Worm (Caenorhabditis elegans) whole organism, late embryonic: Measurements from ENCODE around the gene T20D4.11.

Experiments used
- C38D4.7 ChIP-seq: fragments of 200-800 bp; sonication (Bioruptor generic); optimal IDR thresholded peaks from 2 replicates; lab custom pipeline; 2018; ENCODE audit warnings: mild to moderate bottlenecking, missing genetic modification characterization, moderate library complexity, missing compliant biosample characterization
- K09A11.1 ChIP-seq: sonication (generic microtip); optimal IDR thresholded peaks from 2 replicates; lab custom pipeline; 2017; ENCODE audit warnings: antibody characterized with exemption, mild to moderate bottlenecking, missing genetic modification characterization, missing compliant biosample characterization; ENCODE audit not compliant: insufficient read depth
- ahr-1 ChIP-seq: sonication (generic microtip); optimal IDR thresholded peaks from 2 replicates; lab custom pipeline; 2016; ENCODE audit warnings: missing genetic modification characterization, missing compliant biosample characterization
- ceh-14 ChIP-seq: sonication (generic microtip); optimal IDR thresholded peaks from 2 replicates; lab custom pipeline; 2016; ENCODE audit warnings: missing genotype, missing genetic modification characterization, missing compliant biosample characterization
- ceh-18 ChIP-seq: sonication (generic microtip); optimal IDR thresholded peaks from 2 replicates; lab custom pipeline; 2016; ENCODE audit warnings: missing genetic modification characterization, missing compliant biosample characterization
- ceh-19 ChIP-seq: fragments of 200-800 bp; sonication (Bioruptor generic); optimal IDR thresholded peaks from 2 replicates; lab custom pipeline; 2018; ENCODE audit warnings: mild to moderate bottlenecking, missing genetic modification characterization, missing compliant biosample characterization
- ceh-2 ChIP-seq: sonication (generic microtip); optimal IDR thresholded peaks from 2 replicates; lab custom pipeline; 2016; ENCODE audit warnings: missing genotype, missing genetic modification characterization, missing compliant biosample characterization
- ceh-24 ChIP-seq: sonication (generic microtip); optimal IDR thresholded peaks from 2 replicates; lab custom pipeline; 2016; ENCODE audit warnings: mild to moderate bottlenecking, missing genetic modification characterization, missing compliant biosample characterization
- ceh-34 ChIP-seq: sonication (generic microtip); optimal IDR thresholded peaks from 2 replicates; lab custom pipeline; 2016; ENCODE audit warnings: mild to moderate bottlenecking, missing genetic modification characterization, missing compliant biosample characterization
- ceh-45 ChIP-seq: fragments of 200-800 bp; sonication (Bioruptor generic); IDR thresholded peaks from 2 replicates; pipeline ENCODE4 v1.3.6; 2022; ENCODE audit warnings: missing genetic modification reagents, missing genetic modification characterization, missing compliant biosample characterization
- fax-1 ChIP-seq: sonication (generic microtip); optimal IDR thresholded peaks from 2 replicates; lab custom pipeline; 2016; ENCODE audit warnings: missing genotype, missing genetic modification characterization, missing compliant biosample characterization
- hlh-13 ChIP-seq: fragments of 200-800 bp; sonication (Bioruptor generic); optimal IDR thresholded peaks from 2 replicates; lab custom pipeline; 2018; ENCODE audit warnings: mild to moderate bottlenecking, missing genetic modification characterization, missing compliant biosample characterization
- hlh-15 ChIP-seq: sonication (generic microtip); optimal IDR thresholded peaks from 2 replicates; lab custom pipeline; 2016; ENCODE audit warnings: missing genetic modification characterization, missing compliant biosample characterization
- hlh-30 ChIP-seq: sonication (generic microtip); optimal IDR thresholded peaks from 2 replicates; lab custom pipeline; 2017; ENCODE audit warnings: antibody characterized with exemption, missing genetic modification characterization, missing compliant biosample characterization; ENCODE audit not compliant: insufficient read depth
- hlh-8 ChIP-seq: sonication (generic microtip); optimal IDR thresholded peaks from 2 replicates; lab custom pipeline; 2016; ENCODE audit warnings: missing genotype, missing genetic modification characterization, missing compliant biosample characterization
- lim-6 ChIP-seq: sonication (generic microtip); optimal IDR thresholded peaks from 2 replicates; lab custom pipeline; 2016; ENCODE audit warnings: missing genetic modification characterization, missing compliant biosample characterization
- madf-2 ChIP-seq: sonication (generic microtip); optimal IDR thresholded peaks from 2 replicates; lab custom pipeline; 2017; ENCODE audit warnings: missing genetic modification characterization, missing compliant biosample characterization
- mec-3 ChIP-seq: sonication (generic microtip); optimal IDR thresholded peaks from 2 replicates; lab custom pipeline; 2016; ENCODE audit warnings: borderline replicate concordance, missing genetic modification characterization, missing compliant biosample characterization
- nfya-1 ChIP-seq: sonication (generic microtip); optimal IDR thresholded peaks from 2 replicates; lab custom pipeline; 2017; ENCODE audit warnings: missing genetic modification characterization, mild to moderate bottlenecking, missing compliant biosample characterization, antibody characterized with exemption, moderate library complexity
- pat-9 ChIP-seq: fragments of 200-800 bp; sonication (Bioruptor generic); optimal IDR thresholded peaks from 2 replicates; lab custom pipeline; 2018; ENCODE audit warnings: mild to moderate bottlenecking, missing genetic modification characterization, moderate library complexity, missing compliant biosample characterization
- pha-2 ChIP-seq: sonication (generic microtip); optimal IDR thresholded peaks from 2 replicates; lab custom pipeline; 2017; ENCODE audit warnings: mild to moderate bottlenecking, missing genetic modification characterization, missing compliant biosample characterization
- pha-4 ChIP-seq: fragments of 150-350 bp; optimal IDR thresholded peaks from 2 replicates; lab custom pipeline; 2018; ENCODE audit warnings: missing biosample characterization, missing genetic modification reagents, missing genetic modification characterization
- ref-2 ChIP-seq: sonication (generic microtip); optimal IDR thresholded peaks from 2 replicates; lab custom pipeline; 2016; ENCODE audit warnings: missing genetic modification characterization, missing compliant biosample characterization
- rnt-1 ChIP-seq: sonication (generic microtip); optimal IDR thresholded peaks from 2 replicates; lab custom pipeline; 2016; ENCODE audit warnings: missing genetic modification characterization, missing compliant biosample characterization
- sox-4 ChIP-seq: sonication (generic microtip); optimal IDR thresholded peaks from 2 replicates; lab custom pipeline; 2017; ENCODE audit warnings: mild to moderate bottlenecking, missing genetic modification characterization, inconsistent platforms, missing compliant biosample characterization
- syd-9 ChIP-seq: sonication (generic microtip); optimal IDR thresholded peaks from 2 replicates; lab custom pipeline; 2016; ENCODE audit warnings: mild to moderate bottlenecking, missing genetic modification characterization, moderate library complexity, missing compliant biosample characterization
- tbx-2 ChIP-seq: sonication (generic microtip); optimal IDR thresholded peaks from 2 replicates; lab custom pipeline; 2016; ENCODE audit warnings: missing genetic modification characterization, missing compliant biosample characterization
- ttx-3 ChIP-seq: sonication (generic microtip); optimal IDR thresholded peaks from 2 replicates; lab custom pipeline; 2016; ENCODE audit warnings: missing genetic modification reagents, missing genetic modification characterization, missing compliant biosample characterization
- unc-3 ChIP-seq, 2 experiments: fragments of 200-800 bp in 1 of 2; sonication (Bioruptor generic) in 1 of 2; sonication (generic microtip) in 1 of 2; conservative IDR thresholded peaks in 1 of 2; optimal IDR thresholded peaks in 1 of 2; 2 replicates each; pipeline versions ENCODE4 v1.3.6 to Lab custom; 2016 to 2022; ENCODE audit warnings: missing compliant biosample characterization in 2 of 2, missing genetic modification characterization in 2 of 2, missing genetic modification reagents in 1 of 2
- unc-42 ChIP-seq: sonication (generic microtip); optimal IDR thresholded peaks from 2 replicates; lab custom pipeline; 2016; ENCODE audit warnings: missing genotype, missing genetic modification characterization, missing compliant biosample characterization
- zip-5 ChIP-seq: sonication (generic microtip); optimal IDR thresholded peaks from 2 replicates; lab custom pipeline; 2016; ENCODE audit warnings: missing genetic modification characterization, missing compliant biosample characterization
- ztf-16 ChIP-seq: sonication (generic microtip); optimal IDR thresholded peaks from 2 replicates; lab custom pipeline; 2017; ENCODE audit warnings: missing genetic modification characterization, missing compliant biosample characterization

T20D4.11 gene

DNA sequence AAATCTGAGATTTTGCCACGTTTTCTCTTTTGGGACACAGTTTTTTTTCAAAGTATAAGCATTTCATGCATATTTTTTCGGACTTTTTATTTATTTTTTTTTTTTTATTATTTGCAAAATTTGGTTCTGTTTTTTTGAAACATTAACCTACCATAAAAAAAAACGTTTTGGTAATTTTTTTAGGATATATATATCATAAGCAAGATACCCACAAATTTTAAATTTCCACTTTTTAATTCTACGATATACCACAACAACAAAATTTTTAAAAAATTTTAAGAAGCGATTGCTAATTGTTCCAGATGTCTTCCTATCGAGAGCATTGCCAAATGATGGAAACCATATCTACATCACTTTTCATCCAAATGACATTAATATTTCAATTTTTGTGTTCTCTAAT, 30.2 kb downstream of the T20D4.11 start, which contains the start of gene srab-20:
Gene srab-20, plus strand, starts transcription at position 301 of the 400 bp plus-strand sequence.
- no peak for TF ChIP-seq pha-2 (tag; lab: Kevin White, UChicago)

DNA sequence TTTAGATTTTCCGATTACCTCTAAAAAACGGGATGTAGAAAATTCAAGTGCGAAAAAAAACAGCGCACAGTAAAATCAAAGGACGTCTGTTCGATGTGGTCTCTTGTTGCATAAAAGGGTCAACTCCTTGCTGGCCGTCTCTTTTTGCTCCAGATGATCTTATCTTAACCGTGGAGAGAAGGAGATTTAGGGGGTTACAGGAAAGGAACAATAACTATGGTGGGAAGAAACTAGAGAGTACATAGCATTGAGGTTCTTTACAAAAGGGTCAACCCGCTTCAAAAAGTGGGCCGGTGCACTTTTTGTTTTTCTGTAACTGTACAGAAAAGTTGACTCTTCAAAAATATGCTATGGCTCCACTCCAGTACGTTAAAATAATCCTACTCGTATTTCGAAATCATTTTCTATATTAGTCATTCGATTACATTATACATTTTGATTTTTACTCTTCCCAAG, 33.1 kb downstream of the T20D4.11 start, which contains the start of the genes T20D4.19 and srj-9:
Gene T20D4.19, minus strand, starts transcription at position 101 of the 456 bp plus-strand sequence.
Gene srj-9, plus strand, starts transcription at position 406 of the 456 bp plus-strand sequence.
- TF ChIP-seq pha-4 (tag; lab: Kevin White, UChicago) (no peak), hlh-15 (no peak), ahr-1 (no peak), syd-9 (tag; lab: Kevin White, UChicago) (no peak), ceh-45 (no peak), K09A11.1 (no peak), unc-3 (GFP tag; conservative IDR thresholded peaks at IDR 0.05; lab: Robert Waterston, UW) (no peak), unc-3 (tag; optimal IDR thresholded peaks at IDR 0.05; lab: Kevin White, UChicago) (no peak), C38D4.7 (GFP tag; lab: Kevin White, UChicago) (no peak), rnt-1 (no peak), ttx-3 (no peak), sox-4 (tag; lab: Kevin White, UChicago) (no peak), madf-2 (tag; lab: Kevin White, UChicago) (no peak), pha-2 (tag; lab: Kevin White, UChicago) (no peak), pat-9 (tag; lab: Kevin White, UChicago) (no peak), ceh-24 (tag; lab: Kevin White, UChicago) (no peak)

DNA sequence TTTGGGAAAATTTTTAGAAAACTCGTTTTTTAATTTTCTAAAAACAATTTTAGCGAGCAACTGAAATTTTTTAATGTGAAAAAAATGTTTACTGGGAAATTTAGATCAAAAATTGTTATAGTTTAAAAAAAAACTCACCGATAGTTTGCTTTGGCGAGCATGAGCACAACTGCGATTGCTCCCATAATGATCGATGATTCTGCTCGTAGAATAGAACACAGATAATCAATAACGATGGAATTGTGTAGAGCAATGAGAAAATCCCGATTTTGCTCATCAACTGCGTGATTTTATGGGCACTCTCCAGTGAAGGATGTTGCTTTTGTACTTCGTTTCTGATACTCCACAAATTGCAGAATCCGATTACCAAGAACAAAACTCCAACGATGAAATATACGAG, 44.1 kb downstream of the T20D4.11 start:
- TF ChIP-seq lim-6 (tag; lab: Kevin White, UChicago) (no peak), hlh-13 (no peak), zip-5 (tag; lab: Kevin White, UChicago) (no peak), unc-42 (tag; lab: Kevin White, UChicago) (no peak), hlh-30 (no peak), fax-1 (no peak), mec-3 (tag; lab: Kevin White, UChicago) (no peak), ceh-14 (tag; lab: Kevin White, UChicago) (no peak), pha-4 (tag; lab: Kevin White, UChicago) (no peak), nfya-1 (tag; lab: Kevin White, UChicago) (no peak)

DNA sequence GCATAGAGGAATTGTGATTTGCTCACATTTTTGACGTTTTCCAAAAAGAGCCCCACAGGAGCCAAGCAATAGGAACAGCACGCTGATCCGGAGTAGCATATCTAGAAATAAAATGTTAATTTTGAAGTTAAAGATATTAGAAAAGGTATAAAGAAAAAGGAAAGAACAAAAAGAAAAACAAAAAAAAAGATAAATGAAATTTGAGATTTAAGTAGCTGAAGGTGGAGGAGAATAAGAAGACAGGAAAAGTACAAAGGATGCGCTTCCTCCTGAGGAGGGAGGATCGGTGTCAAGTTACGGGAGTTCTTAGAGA, 46.2 kb downstream of the T20D4.11 start, which contains the start of gene cfz-2:
Gene cfz-2, minus strand, starts transcription at position 101 of the 313 bp plus-strand sequence.
- TF ChIP-seq ceh-24 (tag; lab: Kevin White, UChicago) (no peak), ceh-34 (tag; lab: Kevin White, UChicago) (peak; percentile 71), hlh-8 (tag; lab: Kevin White, UChicago) (no peak), lim-6 (tag; lab: Kevin White, UChicago) (no peak), ztf-16 (no peak)

DNA sequence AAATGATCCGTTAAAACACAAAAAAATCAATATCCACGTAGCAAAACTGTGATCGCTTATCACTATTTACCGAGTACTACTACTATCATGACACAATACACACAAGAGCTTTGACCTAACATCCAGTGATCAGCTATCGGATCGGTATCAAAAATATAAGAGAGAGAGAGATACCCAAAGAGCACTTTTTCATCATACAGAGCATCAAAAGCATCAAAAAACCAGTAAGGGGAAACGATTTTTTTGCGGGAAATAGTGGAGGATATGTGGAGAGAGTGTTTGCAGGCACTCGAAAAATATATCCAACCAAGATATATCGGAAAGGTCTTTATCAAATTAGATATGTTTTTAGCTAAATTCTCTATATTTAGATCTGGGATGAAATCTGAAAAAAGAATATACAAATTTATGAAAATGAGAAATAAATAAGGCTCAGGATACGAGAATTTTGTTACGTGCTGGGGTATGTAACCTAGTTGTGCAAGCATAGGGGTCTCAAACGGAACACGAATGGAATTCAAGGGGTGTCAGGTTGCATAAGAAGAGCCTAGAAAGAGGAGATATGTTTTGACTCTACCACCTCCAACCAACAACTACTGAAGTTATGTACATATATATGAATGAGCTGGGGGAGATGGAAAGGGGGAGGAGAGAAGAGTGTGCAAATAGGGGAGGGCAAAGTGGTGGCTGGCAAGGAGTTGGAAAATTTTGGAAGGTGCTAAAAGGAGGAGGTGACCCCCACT, 46.8 kb downstream of the T20D4.11 start:
- TF ChIP-seq tbx-2 (tag; lab: Kevin White, UChicago) = peak; percentile 37
- peak; percentile 92 for TF ChIP-seq ceh-34 (tag; lab: Kevin White, UChicago)
- peak; percentile 2 for TF ChIP-seq ceh-19
- no peak for TF ChIP-seq mec-3 (tag; lab: Kevin White, UChicago)
- TF ChIP-seq ceh-2 = no peak
- no peak for TF ChIP-seq nfya-1 (tag; lab: Kevin White, UChicago)
- no peak for TF ChIP-seq ceh-18
- peak; percentile 23 for TF ChIP-seq ref-2 (tag; lab: Kevin White, UChicago)
